Fruit fly (Drosophila melanogaster): ENCODE results near the gene Jon65Aiv.

Jon65Aiv gene

DNA sequence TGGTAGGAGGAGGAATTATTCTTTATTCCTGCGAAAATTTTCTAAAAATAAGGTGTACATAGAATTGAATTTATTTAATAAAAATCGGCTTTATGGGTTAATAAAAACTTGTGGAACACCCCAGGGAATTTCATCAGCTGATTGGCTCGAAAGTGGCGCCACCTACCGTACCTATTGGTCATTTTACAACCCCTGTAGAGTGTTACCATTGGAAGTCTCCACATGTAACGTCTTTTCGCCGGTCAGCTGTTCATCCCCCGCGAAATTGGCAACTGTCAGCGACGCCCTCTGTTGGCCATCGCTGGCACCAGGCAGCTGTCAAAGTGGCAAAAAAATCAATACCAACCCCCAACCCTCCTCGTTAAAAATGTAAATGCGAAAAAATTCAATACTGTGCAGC, 43.6 kb downstream of the Jon65Aiv start, which contains the start of gene CG13293 (continued):
- TF ChIP-seq Poxn (GFP tag; IDR thresholded peaks at IDR 0.05), result no peak
- no peak for TF ChIP-seq CHES-1-like (GFP tag; optimal IDR thresholded peaks at IDR 0.05)
- 0 out of 3 replicates have a peak, but pooled peaks have one; percentile 16 for TF ChIP-seq CG7357 (GFP tag; IDR thresholded peaks at IDR 0.05)
- peak; percentile 30 for TF ChIP-seq MESR4 (GFP tag; optimal IDR thresholded peaks at IDR 0.05)
- TF ChIP-seq trem (tag; optimal IDR thresholded peaks at IDR 0.05), result peak; percentile 1
- TF ChIP-seq mam (GFP tag; optimal IDR thresholded peaks at IDR 0.05), result no peak
- no peak for TF ChIP-seq shn (GFP tag; optimal IDR thresholded peaks at IDR 0.05)
- TF ChIP-seq HLHmδ (GFP tag; optimal IDR thresholded peaks at IDR 0.05), result peak; percentile 25
- TF ChIP-seq Myb (GFP tag; optimal IDR thresholded peaks at IDR 0.05), result peak; percentile 61
- TF ChIP-seq CG10979 (tag; optimal IDR thresholded peaks at IDR 0.05), result peak; percentile 16
- no peak for TF ChIP-seq gsb-n (tag; optimal IDR thresholded peaks at IDR 0.05)
- 0 out of 3 replicates have a peak, but pooled peaks have one; percentile 8 for TF ChIP-seq CG11093 (GFP tag; IDR thresholded peaks at IDR 0.05)
- no peak for TF ChIP-seq cwo (GFP tag; optimal IDR thresholded peaks at IDR 0.05)
- 0 out of 2 replicates have a peak, but pooled peaks have one; percentile 38 for TF ChIP-seq CG11696 (GFP tag; IDR thresholded peaks at IDR 0.05)
- peak; percentile 2 for TF ChIP-seq lab (GFP tag; optimal IDR thresholded peaks at IDR 0.05)
- peak; percentile 53 for TF ChIP-seq scrt (GFP tag; optimal IDR thresholded peaks at IDR 0.05)
- TF ChIP-seq sna (GFP tag; IDR thresholded peaks at IDR 0.05; ENCODE audit: partially characterized antibody), result no peak
- no peak for TF ChIP-seq CG8765 (GFP tag; IDR thresholded peaks at IDR 0.05)

- TF ChIP-seq Kr (GFP tag; optimal IDR thresholded peaks at IDR 0.05), result no peak
- no peak for TF ChIP-seq CG1832 (GFP tag; optimal IDR thresholded peaks at IDR 0.05)
- no peak for TF ChIP-seq fu2 (GFP tag; optimal IDR thresholded peaks at IDR 0.05)
- no peak for TF ChIP-seq CG8089 (GFP tag; optimal IDR thresholded peaks at IDR 0.05)
- no peak for TF ChIP-seq NFAT (GFP tag; IDR thresholded peaks at IDR 0.05)
- no peak for TF ChIP-seq HmgD (GFP tag; optimal IDR thresholded peaks at IDR 0.05)
- TF ChIP-seq CG2199 (GFP tag; IDR thresholded peaks at IDR 0.05), result no peak
- TF ChIP-seq mirr (GFP tag; optimal IDR thresholded peaks at IDR 0.05), result no peak
- no peak for TF ChIP-seq Mes4 (GFP tag; optimal IDR thresholded peaks at IDR 0.05)
- no peak for TF ChIP-seq trh (GFP tag; optimal IDR thresholded peaks at IDR 0.05)
- TF ChIP-seq Spps (tag; optimal IDR thresholded peaks at IDR 0.05), result no peak
- TF ChIP-seq CG11504 (tag; optimal IDR thresholded peaks at IDR 0.05), result peak; percentile 27
- peak; percentile 54; the same call in 1 of the 2 replicates for TF ChIP-seq Drgx (GFP tag; IDR thresholded peaks at IDR 0.05)
- peak; percentile 45 for TF ChIP-seq gem (tag; optimal IDR thresholded peaks at IDR 0.05)
- no peak for TF ChIP-seq CG5245 (GFP tag; optimal IDR thresholded peaks at IDR 0.05)
- TF ChIP-seq Camta (GFP tag; optimal IDR thresholded peaks at IDR 0.05), result no peak
- no peak for TF ChIP-seq CTCF (GFP tag; optimal IDR thresholded peaks at IDR 0.05)
- TF ChIP-seq slbo (GFP tag; IDR thresholded peaks at IDR 0.05), result 0 out of 2 replicates have a peak, but pooled peaks have one; percentile 1
- TF ChIP-seq Six4 (GFP tag; optimal IDR thresholded peaks at IDR 0.05), result no peak
- TF ChIP-seq HHEX (GFP tag; optimal IDR thresholded peaks at IDR 0.05), result no peak
- TF ChIP-seq Ptx1 (GFP tag; IDR thresholded peaks at IDR 0.05), result 0 out of 2 replicates have a peak, but pooled peaks have one; percentile 12
Observed at dm6 chr3L:6084446-6084845, 45.5 kb downstream of the Jon65Aiv start.

dm6 chr3L:6085157-6085556, 46.2 kb downstream of the Jon65Aiv start:
- peak; percentile 50 for TF ChIP-seq CG18262 (tag; optimal IDR thresholded peaks at IDR 0.05)
- TF ChIP-seq Nf-YC (tag; optimal IDR thresholded peaks at IDR 0.05), result no peak
- TF ChIP-seq Fer1 (GFP tag; optimal IDR thresholded peaks at IDR 0.05), result peak; percentile 52
- TF ChIP-seq CG7839 (tag; optimal IDR thresholded peaks at IDR 0.05), result peak; percentile 50
- TF ChIP-seq CG17361 (GFP tag; IDR thresholded peaks at IDR 0.05), result peak; percentile 23; the same call in 1 of the 3 replicates
- TF ChIP-seq CG31441 (GFP tag; IDR thresholded peaks at IDR 0.05), result peak; percentile 55; the same call in 1 of the 2 replicates
- TF ChIP-seq cg (GFP tag; optimal IDR thresholded peaks at IDR 0.05), result no peak
- TF ChIP-seq CG4424 (GFP tag; optimal IDR thresholded peaks at IDR 0.05), result peak; percentile 11
- TF ChIP-seq H15 (GFP tag; IDR thresholded peaks at IDR 0.05), result no peak
- TF ChIP-seq sqz (GFP tag; optimal IDR thresholded peaks at IDR 0.05), result peak; percentile 23
- peak; percentile 22 for TF ChIP-seq fd96Cb (tag; optimal IDR thresholded peaks at IDR 0.05)
- TF ChIP-seq gt (GFP tag; IDR thresholded peaks at IDR 0.05), result no peak
- TF ChIP-seq rib (GFP tag; IDR thresholded peaks at IDR 0.05), result no peak
